Worm (Caenorhabditis elegans) whole organism, L4/young adult: ENCODE data around the gene npr-10.

ENCODE experiments used
- W03F9.2 ChIP-seq: fragments of 150-350 bp; optimal IDR thresholded peaks from 2 replicates; lab custom pipeline; 2014; ENCODE audit warnings: missing biosample characterization, missing genetic modification characterization
- dao-5 ChIP-seq: sonication (generic microtip); optimal IDR thresholded peaks from 2 replicates; lab custom pipeline; 2016; ENCODE audit warnings: missing genotype, missing genetic modification characterization, moderate library complexity, missing compliant biosample characterization
- him-1 ChIP-seq: sonication (generic microtip); optimal IDR thresholded peaks from 2 replicates; lab custom pipeline; 2016; ENCODE audit warnings: missing genotype, missing genetic modification reagents, missing genetic modification characterization, missing compliant biosample characterization

- no peak for TF ChIP-seq dao-5 (tag; lab: Kevin White, UChicago)
- TF ChIP-seq W03F9.2 = no peak
- TF ChIP-seq him-1 (tag; lab: Kevin White, UChicago) = no peak
These were observed 26.8 kb downstream of the npr-10 start for ce11 chrX:13005730-13006129.
